Fruit fly (Drosophila melanogaster): ENCODE data around the gene CG32191.

The CG32191 gene

dm6 chr3L:17757156-17758083 lies 51.5 kb downstream of the CG32191 start (continued):
- peak; percentile 75 for TF ChIP-seq nau (GFP tag; optimal IDR thresholded peaks at IDR 0.05)
- TF ChIP-seq Optix (GFP tag; IDR thresholded peaks at IDR 0.05), result no peak
- peak; percentile 88 for TF ChIP-seq pros (GFP tag; optimal IDR thresholded peaks at IDR 0.05)
- TF ChIP-seq bbx (GFP tag; IDR thresholded peaks at IDR 0.05; ENCODE audit: partially characterized antibody), result no peak
- peak; percentile 60 for TF ChIP-seq dm (GFP tag; optimal IDR thresholded peaks at IDR 0.05)
- TF ChIP-seq CG16813 (GFP tag; IDR thresholded peaks at IDR 0.05; ENCODE audit: partially characterized antibody), result 0 out of 3 replicates have a peak, but pooled peaks have one; percentile 28
- TF ChIP-seq Aef1 (GFP tag; IDR thresholded peaks at IDR 0.05), result no peak; the same call in 2 of the 3 replicates
- TF ChIP-seq NK7.1 (GFP tag; optimal IDR thresholded peaks at IDR 0.05), result peak; percentile 35
- no peak for TF ChIP-seq Bteb2 (GFP tag; optimal IDR thresholded peaks at IDR 0.05)
- TF ChIP-seq emc (GFP tag; optimal IDR thresholded peaks at IDR 0.05), result no peak
- peak; percentile 69; the same call in 2 of the 3 replicates for TF ChIP-seq dysf (GFP tag; IDR thresholded peaks at IDR 0.05)
- TF ChIP-seq CG12219 (GFP tag; optimal IDR thresholded peaks at IDR 0.05), result peak; percentile 72
- TF ChIP-seq sug (tag; optimal IDR thresholded peaks at IDR 0.05), result no peak
- no peak for TF ChIP-seq caup (GFP tag; optimal IDR thresholded peaks at IDR 0.05; ENCODE audit: severe bottlenecking)
- no peak for TF ChIP-seq vnd (GFP tag; IDR thresholded peaks at IDR 0.05; ENCODE audit: partially characterized antibody)
- TF ChIP-seq CG3838 (GFP tag; optimal IDR thresholded peaks at IDR 0.05), result peak; percentile 38
- peak; percentile 90 for TF ChIP-seq gsb-n (tag; optimal IDR thresholded peaks at IDR 0.05)
- TF ChIP-seq sens-2 (GFP tag; IDR thresholded peaks at IDR 0.05), result peak; percentile 55; the same call in 1 of the 2 replicates
- peak; percentile 36 for TF ChIP-seq Hand (GFP tag; optimal IDR thresholded peaks at IDR 0.05)
- peak in 1 of 2 experiments; percentile 72 for TF ChIP-seq Eip74EF (GFP tag; optimal IDR thresholded peaks at IDR 0.05)
- peak; percentile 32 for TF ChIP-seq CG9609 (GFP tag; optimal IDR thresholded peaks at IDR 0.05)
- peak; percentile 34 to 67 for TF ChIP-seq dpn (GFP tag; optimal IDR thresholded peaks at IDR 0.05)
- TF ChIP-seq CG11398 (GFP tag; optimal IDR thresholded peaks at IDR 0.05), result no peak
- TF ChIP-seq tap (tag; optimal IDR thresholded peaks at IDR 0.05), result peak; percentile 56
- peak; percentile 57 for TF ChIP-seq lmd (GFP tag; IDR thresholded peaks at IDR 0.05)
- no peak for TF ChIP-seq CG17568 (GFP tag; optimal IDR thresholded peaks at IDR 0.05)
- TF ChIP-seq CG31388 (GFP tag; optimal IDR thresholded peaks at IDR 0.05), result peak; percentile 32
- no peak for TF ChIP-seq gro (GFP tag; optimal IDR thresholded peaks at IDR 0.05)
- peak; percentile 78 for TF ChIP-seq vvl (GFP tag; IDR thresholded peaks at IDR 0.05)
- peak; percentile 71 for TF ChIP-seq bcd (GFP tag; optimal IDR thresholded peaks at IDR 0.05)
- peak; percentile 35 to 92 for TF ChIP-seq eve (GFP tag; optimal IDR thresholded peaks at IDR 0.05)
- peak; percentile 38 for TF ChIP-seq disco-r (GFP tag; optimal IDR thresholded peaks at IDR 0.05)
- TF ChIP-seq Sox102F (GFP tag; optimal IDR thresholded peaks at IDR 0.05), result peak; percentile 77
- TF ChIP-seq CG17186 (GFP tag; optimal IDR thresholded peaks at IDR 0.05), result peak; percentile 57
- TF ChIP-seq rib (GFP tag; IDR thresholded peaks at IDR 0.05), result no peak
- no peak for TF ChIP-seq Ravus (GFP tag; IDR thresholded peaks at IDR 0.05)
- peak; percentile 74 for TF ChIP-seq org-1 (GFP tag; optimal IDR thresholded peaks at IDR 0.05)
- peak; percentile 63 for TF ChIP-seq Ptx1 (GFP tag; IDR thresholded peaks at IDR 0.05)
- no peak for TF ChIP-seq D (optimal IDR thresholded peaks at IDR 0.05)
- peak; percentile 94 for TF ChIP-seq D (GFP tag; optimal IDR thresholded peaks at IDR 0.05)
- peak; percentile 37 for TF ChIP-seq CG9817 (tag; optimal IDR thresholded peaks at IDR 0.05)
- no peak for TF ChIP-seq al (GFP tag; IDR thresholded peaks at IDR 0.05)
- TF ChIP-seq ftz-f1 (GFP tag; optimal IDR thresholded peaks at IDR 0.05), result no peak
- no peak for TF ChIP-seq B-H2 (GFP tag; optimal IDR thresholded peaks at IDR 0.05)
- TF ChIP-seq pfk (GFP tag; optimal IDR thresholded peaks at IDR 0.05), result no peak
- peak; percentile 98 for TF ChIP-seq sens (GFP tag)
- no peak for TF ChIP-seq pho (GFP tag; optimal IDR thresholded peaks at IDR 0.05)
- TF ChIP-seq CG6654 (GFP tag; optimal IDR thresholded peaks at IDR 0.05), result peak; percentile 75
- TF ChIP-seq Dad (GFP tag; optimal IDR thresholded peaks at IDR 0.05), result no peak

All from whole organism, embryonic.